Fruit fly (Drosophila melanogaster) whole organism, prepupa: ENCODE measurements around the gene CG9550.

ENCODE experiments used
- Blimp-1 ChIP-seq: fragments of 200-800 bp; sonication (Bioruptor generic); optimal IDR thresholded peaks from 3 replicates; lab custom pipeline; 2017; ENCODE audit warnings: missing biosample characterization, missing genetic modification characterization, mild to moderate bottlenecking, moderate library complexity, missing genetic modification reagents
- CG10669 ChIP-seq: fragments of 200-800 bp; sonication (Bioruptor generic); optimal IDR thresholded peaks from 3 replicates; lab custom pipeline; 2018; ENCODE audit warnings: missing biosample characterization, mild to moderate bottlenecking, missing genetic modification characterization, moderate library complexity
- CG6792 ChIP-seq: fragments of 200-800 bp; sonication (Bioruptor generic); optimal IDR thresholded peaks from 3 replicates; lab custom pipeline; 2016; ENCODE audit warnings: missing biosample characterization, missing genetic modification characterization
- CG6808 ChIP-seq: fragments of 200-800 bp; sonication (Bioruptor generic); optimal IDR thresholded peaks from 3 replicates; lab custom pipeline; 2017; ENCODE audit warnings: missing biosample characterization, missing genetic modification characterization, mild to moderate bottlenecking, moderate library complexity, missing genetic modification reagents
- CG6854 ChIP-seq: fragments of 200-800 bp; sonication (Bioruptor generic); optimal IDR thresholded peaks from 2 replicates; lab custom pipeline; 2017; ENCODE audit warnings: missing biosample characterization, mild to moderate bottlenecking, missing genetic modification characterization
- CG8119 ChIP-seq: fragments of 200-800 bp; sonication (Bioruptor generic); IDR thresholded peaks from 3 replicates; pipeline ENCODE4 v1.3.6; 2022; ENCODE audit warnings: missing biosample characterization, missing genetic modification characterization
- CG9139 ChIP-seq: fragments of 200-800 bp; sonication (Bioruptor generic); optimal IDR thresholded peaks from 3 replicates; lab custom pipeline; 2017; ENCODE audit warnings: missing biosample characterization, mild to moderate bottlenecking, missing genetic modification characterization
- Eip75B ChIP-seq: fragments of 200-800 bp; sonication (Bioruptor generic); optimal IDR thresholded peaks from 3 replicates; lab custom pipeline; 2016; ENCODE audit warnings: missing biosample characterization, missing genetic modification characterization
- Eip78C ChIP-seq: fragments of 200-800 bp; sonication (Bioruptor generic); peaks from one replicate; lab custom pipeline; 2016; ENCODE audit warnings: missing biosample characterization, missing genetic modification characterization
- Hr39 ChIP-seq: fragments of 200-800 bp; sonication (Bioruptor generic); optimal IDR thresholded peaks from 2 replicates; lab custom pipeline; 2016; ENCODE audit warnings: missing biosample characterization, missing genetic modification characterization
- Hr4 ChIP-seq: fragments of 200-800 bp; sonication (Bioruptor generic); optimal IDR thresholded peaks from 3 replicates; lab custom pipeline; 2016; ENCODE audit warnings: missing biosample characterization, missing genetic modification characterization
- Lpt ChIP-seq: fragments of 200-800 bp; sonication (Bioruptor generic); optimal IDR thresholded peaks from 3 replicates; lab custom pipeline; 2016; ENCODE audit warnings: missing biosample characterization, missing genetic modification characterization
- Smox ChIP-seq: fragments of 200-800 bp; sonication (Bioruptor generic); optimal IDR thresholded peaks from 3 replicates; lab custom pipeline; 2016; ENCODE audit warnings: missing biosample characterization, missing genetic modification characterization
- acj6 ChIP-seq: fragments of 200-800 bp; sonication (Bioruptor generic); optimal IDR thresholded peaks from 3 replicates; lab custom pipeline; 2016; ENCODE audit warnings: missing biosample characterization, missing genetic modification characterization
- dsx ChIP-seq: fragments of 200-800 bp; optimal IDR thresholded peaks from 3 replicates; lab custom pipeline; 2019; ENCODE audit warnings: missing biosample characterization, mild to moderate bottlenecking, missing genetic modification characterization, moderate library complexity; ENCODE audit not compliant: poor library complexity, severe bottlenecking
- eg ChIP-seq: fragments of 200-800 bp; sonication (Bioruptor generic); IDR thresholded peaks from 3 replicates; pipeline ENCODE4 v1.3.6; 2022; ENCODE audit warnings: missing biosample characterization, missing genetic modification characterization
- fkh ChIP-seq: fragments of 200-800 bp; sonication (Bioruptor generic); optimal IDR thresholded peaks from 3 replicates; lab custom pipeline; 2017; ENCODE audit warnings: missing biosample characterization, mild to moderate bottlenecking, missing genetic modification characterization, moderate library complexity
- lz ChIP-seq: fragments of 200-800 bp; sonication (Bioruptor generic); optimal IDR thresholded peaks from 3 replicates; lab custom pipeline; 2016; ENCODE audit warnings: missing biosample characterization, missing genetic modification characterization
- pdm3 ChIP-seq: fragments of 200-800 bp; sonication (Bioruptor generic); optimal IDR thresholded peaks from 3 replicates; lab custom pipeline; 2016; ENCODE audit warnings: missing biosample characterization, missing genetic modification characterization
- svp ChIP-seq: fragments of 200-800 bp; sonication (Bioruptor generic); peaks from one replicate; lab custom pipeline; 2016; ENCODE audit warnings: missing biosample characterization, missing genetic modification characterization

The CG9550 gene

DNA sequence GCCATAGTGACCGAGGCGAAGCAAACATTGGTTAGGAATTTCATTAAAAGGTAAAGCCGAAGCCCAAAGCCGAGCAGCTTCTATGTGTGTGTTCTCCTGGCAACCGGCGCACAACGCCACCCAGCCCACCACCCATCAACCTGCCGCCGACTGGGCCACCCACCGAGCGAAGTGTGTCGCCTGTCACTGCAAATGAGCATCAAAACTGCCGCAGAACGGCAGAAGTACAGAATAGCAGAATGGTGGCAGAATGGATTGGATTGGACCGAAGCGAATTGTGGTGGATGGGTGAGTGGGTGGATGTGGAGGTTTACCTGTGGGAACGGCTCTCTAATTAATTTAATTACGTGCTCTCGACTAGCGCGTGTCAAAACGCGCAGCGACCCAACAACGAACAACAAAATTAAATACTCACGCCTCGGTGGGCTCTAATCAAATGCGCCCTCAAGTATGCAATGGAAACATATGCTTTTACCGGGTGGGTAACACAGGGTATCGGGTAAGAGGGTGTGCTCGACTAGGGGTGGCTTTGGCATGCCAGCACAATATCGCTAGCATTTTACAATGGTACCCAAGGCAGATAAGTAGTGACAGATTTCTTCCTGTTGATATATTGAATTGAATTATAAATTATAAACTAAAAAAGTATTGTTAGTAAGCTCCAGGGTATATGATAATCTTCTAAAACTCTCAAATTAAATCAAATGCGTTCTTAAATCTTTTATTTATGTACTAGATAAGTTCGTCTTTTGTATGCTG lies 42.9 kb downstream of the CG9550 start:
- no peak for TF ChIP-seq Lpt (GFP tag; lab: Kevin White, UChicago)
- no peak for TF ChIP-seq CG6854 (GFP tag; lab: Kevin White, UChicago)
- no peak for TF ChIP-seq lz (GFP tag; lab: Kevin White, UChicago)
- TF ChIP-seq CG9139: no peak
- TF ChIP-seq acj6 (GFP tag; lab: Kevin White, UChicago): no peak
- TF ChIP-seq dsx (GFP tag; lab: Kevin White, UChicago): no peak
- no peak for TF ChIP-seq pdm3 (GFP tag; lab: Kevin White, UChicago)
- no peak for TF ChIP-seq CG10669
- no peak for TF ChIP-seq Blimp-1
- peak; percentile 33 for TF ChIP-seq svp (GFP tag; lab: Kevin White, UChicago)
- TF ChIP-seq CG6792 (GFP tag; lab: Kevin White, UChicago): no peak
- no peak for TF ChIP-seq eg (GFP tag; lab: Robert Waterston, UW)
- no peak for TF ChIP-seq Hr39 (GFP tag; lab: Kevin White, UChicago)
- no peak for TF ChIP-seq Hr4 (GFP tag; lab: Kevin White, UChicago)
- no peak for TF ChIP-seq CG8119 (GFP tag; lab: Robert Waterston, UW)
- peak; percentile 9 for TF ChIP-seq Eip78C (GFP tag; lab: Kevin White, UChicago)
- no peak for TF ChIP-seq Smox (GFP tag; lab: Kevin White, UChicago)
- TF ChIP-seq, all 60 proteins: peak for 2

DNA sequence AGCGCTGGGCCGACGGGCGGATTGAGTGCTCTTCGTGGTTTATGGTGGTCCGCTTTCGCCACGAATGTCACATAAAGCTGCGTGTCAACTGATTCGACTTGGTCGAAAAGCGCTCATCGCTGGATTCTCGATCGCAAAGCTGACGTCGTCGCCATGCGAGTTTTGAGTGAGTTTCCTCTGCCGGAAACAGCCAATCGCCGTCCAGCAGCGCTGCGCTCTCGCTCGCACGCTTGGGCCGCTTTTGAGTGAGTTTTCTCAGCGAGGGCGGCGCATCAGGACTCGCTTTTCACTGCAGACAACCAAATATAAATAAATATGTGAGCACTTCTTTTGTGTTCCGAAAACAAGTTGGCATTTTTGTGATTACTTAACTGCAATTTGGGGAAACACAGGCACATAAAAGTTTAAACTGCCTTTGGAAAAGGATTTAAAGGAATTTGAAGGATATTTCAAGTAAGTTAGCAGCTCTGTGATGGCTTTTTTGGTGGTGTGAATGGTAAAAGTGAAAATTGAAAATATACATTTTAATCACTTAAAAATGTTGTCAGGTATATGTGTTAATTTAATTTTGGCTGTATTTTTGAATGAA lies 50.1 kb downstream of the CG9550 start, which contains the start of gene eya:
eya (minus strand) TSS at position 94 of the 589 bp plus-strand sequence.
- TF ChIP-seq Eip75B (GFP tag; lab: Kevin White, UChicago) (no peak), svp (GFP tag; lab: Kevin White, UChicago) (peak; percentile 47)

DNA sequence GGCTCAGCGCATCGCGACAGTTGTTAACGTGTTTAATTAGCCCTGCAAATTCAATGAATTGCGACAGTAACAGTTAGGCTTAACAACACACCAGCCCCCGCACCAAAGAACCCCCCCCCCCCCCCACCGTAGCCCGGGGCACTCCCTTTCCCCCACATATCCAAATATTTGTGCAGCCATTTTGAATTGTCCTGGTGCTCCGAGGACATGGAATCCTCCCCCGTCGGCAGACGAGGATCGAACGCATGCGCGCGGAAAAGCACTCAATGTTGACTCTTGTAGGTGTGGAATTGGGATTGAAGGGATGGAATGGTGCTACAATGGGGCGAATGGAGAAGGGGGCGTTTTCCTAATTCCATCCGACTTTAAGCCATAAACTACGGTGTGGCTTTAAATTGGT lies 51.1 kb downstream of the CG9550 start:
- TF ChIP-seq fkh (GFP tag; lab: Kevin White, UChicago) (peak; percentile 16), CG6808 (no peak)
